Fruit fly (Drosophila melanogaster) whole organism, prepupa: Measurements from ENCODE around the gene mRpL22.

ENCODE experiments used
- Blimp-1 ChIP-seq: fragments of 200-800 bp; sonication (Bioruptor generic); optimal IDR thresholded peaks from 3 replicates; lab custom pipeline; 2017; ENCODE audit warnings: missing biosample characterization, missing genetic modification characterization, mild to moderate bottlenecking, moderate library complexity, missing genetic modification reagents
- CG10631 ChIP-seq: fragments of 200-800 bp; sonication (Bioruptor generic); optimal IDR thresholded peaks from 2 replicates; lab custom pipeline; 2016; ENCODE audit warnings: missing biosample characterization, missing genetic modification characterization
- CG10669 ChIP-seq: fragments of 200-800 bp; sonication (Bioruptor generic); optimal IDR thresholded peaks from 3 replicates; lab custom pipeline; 2018; ENCODE audit warnings: missing biosample characterization, mild to moderate bottlenecking, missing genetic modification characterization, moderate library complexity
- CG11294 ChIP-seq: fragments of 200-800 bp; sonication (Bioruptor generic); IDR thresholded peaks from 2 replicates; pipeline ENCODE4 v1.3.6; 2022; ENCODE audit warnings: missing biosample characterization, missing genetic modification characterization
- CG11902 ChIP-seq: fragments of 200-800 bp; sonication (Bioruptor generic); optimal IDR thresholded peaks from 3 replicates; lab custom pipeline; 2016; ENCODE audit warnings: missing biosample characterization, missing genetic modification characterization
- CG15336 ChIP-seq: fragments of 200-800 bp; sonication (Bioruptor generic); IDR thresholded peaks from 2 replicates; pipeline ENCODE4 v1.3.6; 2022; ENCODE audit warnings: missing biosample characterization, missing genetic modification characterization
- CG1621 ChIP-seq: fragments of 200-800 bp; sonication (Bioruptor generic); optimal IDR thresholded peaks from 3 replicates; lab custom pipeline; 2018; ENCODE audit warnings: missing biosample characterization, mild to moderate bottlenecking, missing genetic modification characterization
- CG16779 ChIP-seq: fragments of 200-800 bp; sonication (Bioruptor generic); optimal IDR thresholded peaks from 3 replicates; lab custom pipeline; 2017; ENCODE audit warnings: missing biosample characterization, mild to moderate bottlenecking, missing genetic modification characterization
- CG3032 ChIP-seq: fragments of 200-800 bp; optimal IDR thresholded peaks from 2 replicates; lab custom pipeline; 2019; ENCODE audit warnings: missing biosample characterization, mild to moderate bottlenecking, missing genetic modification characterization, moderate library complexity
- CG31627 ChIP-seq: fragments of 200-800 bp; sonication (Bioruptor generic); optimal IDR thresholded peaks from 3 replicates; lab custom pipeline; 2016; ENCODE audit warnings: missing biosample characterization, missing genetic modification characterization
- CG32006 ChIP-seq: fragments of 200-800 bp; sonication (Bioruptor generic); optimal IDR thresholded peaks from 3 replicates; lab custom pipeline; 2017; ENCODE audit warnings: missing biosample characterization, mild to moderate bottlenecking, missing genetic modification characterization
- CG34406 ChIP-seq: fragments of 200-800 bp; sonication (Bioruptor generic); optimal IDR thresholded peaks from 3 replicates; lab custom pipeline; 2016; ENCODE audit warnings: missing biosample characterization, missing genetic modification characterization
- CG3919 ChIP-seq: fragments of 200-800 bp; sonication (Bioruptor generic); optimal IDR thresholded peaks from 3 replicates; lab custom pipeline; 2016; ENCODE audit warnings: missing biosample characterization, missing genetic modification characterization
- CG4318 ChIP-seq: fragments of 200-800 bp; sonication (Bioruptor generic); optimal IDR thresholded peaks from 3 replicates; lab custom pipeline; 2017; ENCODE audit warnings: missing biosample characterization, mild to moderate bottlenecking, missing genetic modification characterization
- CG6163 ChIP-seq: fragments of 200-800 bp; sonication (Bioruptor generic); IDR thresholded peaks from 3 replicates; pipeline ENCODE4 v1.3.6; 2022; ENCODE audit warnings: missing biosample characterization, missing genetic modification characterization
- CG6792 ChIP-seq: fragments of 200-800 bp; sonication (Bioruptor generic); optimal IDR thresholded peaks from 3 replicates; lab custom pipeline; 2016; ENCODE audit warnings: missing biosample characterization, missing genetic modification characterization
- CG6854 ChIP-seq: fragments of 200-800 bp; sonication (Bioruptor generic); optimal IDR thresholded peaks from 2 replicates; lab custom pipeline; 2017; ENCODE audit warnings: missing biosample characterization, mild to moderate bottlenecking, missing genetic modification characterization
- CG7368 ChIP-seq: fragments of 200-800 bp; sonication (Bioruptor generic); optimal IDR thresholded peaks from 3 replicates; lab custom pipeline; 2016; ENCODE audit warnings: missing biosample characterization, missing genetic modification characterization
- CG8119 ChIP-seq: fragments of 200-800 bp; sonication (Bioruptor generic); IDR thresholded peaks from 3 replicates; pipeline ENCODE4 v1.3.6; 2022; ENCODE audit warnings: missing biosample characterization, missing genetic modification characterization
- CG8319 ChIP-seq: fragments of 200-800 bp; sonication (Bioruptor generic); optimal IDR thresholded peaks from 3 replicates; lab custom pipeline; 2016; ENCODE audit warnings: missing biosample characterization, missing genetic modification characterization
- CG8632 ChIP-seq: fragments of 200-800 bp; sonication (Bioruptor generic); optimal IDR thresholded peaks from 3 replicates; lab custom pipeline; 2016; ENCODE audit warnings: missing biosample characterization, missing genetic modification characterization
- CG9139 ChIP-seq: fragments of 200-800 bp; sonication (Bioruptor generic); optimal IDR thresholded peaks from 3 replicates; lab custom pipeline; 2017; ENCODE audit warnings: missing biosample characterization, mild to moderate bottlenecking, missing genetic modification characterization
- Eip75B ChIP-seq: fragments of 200-800 bp; sonication (Bioruptor generic); optimal IDR thresholded peaks from 3 replicates; lab custom pipeline; 2016; ENCODE audit warnings: missing biosample characterization, missing genetic modification characterization
- Eip78C ChIP-seq: fragments of 200-800 bp; sonication (Bioruptor generic); peaks from one replicate; lab custom pipeline; 2016; ENCODE audit warnings: missing biosample characterization, missing genetic modification characterization
- Eip93F ChIP-seq: fragments of 200-800 bp; sonication (Bioruptor generic); optimal IDR thresholded peaks from 2 replicates; lab custom pipeline; 2016; ENCODE audit warnings: missing biosample characterization, mild to moderate bottlenecking, missing genetic modification characterization
- Ets21C ChIP-seq: fragments of 200-800 bp; sonication (Bioruptor generic); optimal IDR thresholded peaks from 3 replicates; lab custom pipeline; 2016; ENCODE audit warnings: missing biosample characterization, missing genetic modification characterization
- Ets96B ChIP-seq: fragments of 200-800 bp; optimal IDR thresholded peaks from 2 replicates; lab custom pipeline; 2019; ENCODE audit warnings: missing biosample characterization, mild to moderate bottlenecking, missing genetic modification characterization, moderate library complexity
- Gug ChIP-seq: fragments of 200-800 bp; sonication (Bioruptor generic); IDR thresholded peaks from 2 replicates; pipeline ENCODE4 v1.3.6; 2022; ENCODE audit warnings: missing biosample characterization, missing genetic modification characterization
- Hr38 ChIP-seq: sonication (Bioruptor generic); optimal IDR thresholded peaks from 2 replicates; lab custom pipeline; 2016; ENCODE audit warnings: missing biosample characterization, missing genetic modification characterization
- Hr39 ChIP-seq: fragments of 200-800 bp; sonication (Bioruptor generic); optimal IDR thresholded peaks from 2 replicates; lab custom pipeline; 2016; ENCODE audit warnings: missing biosample characterization, missing genetic modification characterization
- Hr4 ChIP-seq: fragments of 200-800 bp; sonication (Bioruptor generic); optimal IDR thresholded peaks from 3 replicates; lab custom pipeline; 2016; ENCODE audit warnings: missing biosample characterization, missing genetic modification characterization
- Lpt ChIP-seq: fragments of 200-800 bp; sonication (Bioruptor generic); optimal IDR thresholded peaks from 3 replicates; lab custom pipeline; 2016; ENCODE audit warnings: missing biosample characterization, missing genetic modification characterization
- Met ChIP-seq: fragments of 200-800 bp; sonication (Bioruptor generic); optimal IDR thresholded peaks from 3 replicates; lab custom pipeline; 2016; ENCODE audit warnings: missing biosample characterization, missing genetic modification characterization
- OdsH ChIP-seq: fragments of 200-800 bp; sonication (Bioruptor generic); optimal IDR thresholded peaks from 3 replicates; lab custom pipeline; 2016; ENCODE audit warnings: missing biosample characterization, missing genetic modification characterization
- Smox ChIP-seq: fragments of 200-800 bp; sonication (Bioruptor generic); optimal IDR thresholded peaks from 3 replicates; lab custom pipeline; 2016; ENCODE audit warnings: missing biosample characterization, missing genetic modification characterization
- Sox14 ChIP-seq: fragments of 200-800 bp; sonication (Bioruptor generic); optimal IDR thresholded peaks from 3 replicates; lab custom pipeline; 2016; ENCODE audit warnings: missing biosample characterization, missing genetic modification characterization
- achi ChIP-seq: fragments of 200-800 bp; sonication (Bioruptor generic); optimal IDR thresholded peaks from 3 replicates; lab custom pipeline; 2016; ENCODE audit warnings: missing biosample characterization, missing genetic modification characterization
- acj6 ChIP-seq: fragments of 200-800 bp; sonication (Bioruptor generic); optimal IDR thresholded peaks from 3 replicates; lab custom pipeline; 2016; ENCODE audit warnings: missing biosample characterization, missing genetic modification characterization
- cyc ChIP-seq: fragments of 200-800 bp; sonication (Bioruptor generic); optimal IDR thresholded peaks from 3 replicates; lab custom pipeline; 2016; ENCODE audit warnings: missing biosample characterization, missing genetic modification characterization
- dac ChIP-seq: fragments of 200-800 bp; sonication (Bioruptor generic); optimal IDR thresholded peaks from 2 replicates; lab custom pipeline; 2017; ENCODE audit warnings: missing biosample characterization, mild to moderate bottlenecking, missing genetic modification characterization
- dsx ChIP-seq: fragments of 200-800 bp; optimal IDR thresholded peaks from 3 replicates; lab custom pipeline; 2019; ENCODE audit warnings: missing biosample characterization, mild to moderate bottlenecking, missing genetic modification characterization, moderate library complexity; ENCODE audit not compliant: poor library complexity, severe bottlenecking
- eg ChIP-seq: fragments of 200-800 bp; sonication (Bioruptor generic); IDR thresholded peaks from 3 replicates; pipeline ENCODE4 v1.3.6; 2022; ENCODE audit warnings: missing biosample characterization, missing genetic modification characterization
- fkh ChIP-seq: fragments of 200-800 bp; sonication (Bioruptor generic); optimal IDR thresholded peaks from 3 replicates; lab custom pipeline; 2017; ENCODE audit warnings: missing biosample characterization, mild to moderate bottlenecking, missing genetic modification characterization, moderate library complexity
- pdm3 ChIP-seq: fragments of 200-800 bp; sonication (Bioruptor generic); optimal IDR thresholded peaks from 3 replicates; lab custom pipeline; 2016; ENCODE audit warnings: missing biosample characterization, missing genetic modification characterization
- spab ChIP-seq: fragments of 200-800 bp; sonication (Bioruptor generic); optimal IDR thresholded peaks from 2 replicates; lab custom pipeline; 2017; ENCODE audit warnings: missing biosample characterization, mild to moderate bottlenecking, missing genetic modification characterization, missing genetic modification reagents
- svp ChIP-seq: fragments of 200-800 bp; sonication (Bioruptor generic); peaks from one replicate; lab custom pipeline; 2016; ENCODE audit warnings: missing biosample characterization, missing genetic modification characterization
- topi ChIP-seq: fragments of 200-800 bp; sonication (Bioruptor generic); optimal IDR thresholded peaks from 3 replicates; lab custom pipeline; 2016; ENCODE audit warnings: missing biosample characterization, missing genetic modification characterization
- vri ChIP-seq: fragments of 200-800 bp; sonication (Bioruptor generic); optimal IDR thresholded peaks from 3 replicates; lab custom pipeline; 2016; ENCODE audit warnings: missing biosample characterization, mild to moderate bottlenecking, missing genetic modification characterization

mRpL22 gene

DNA sequence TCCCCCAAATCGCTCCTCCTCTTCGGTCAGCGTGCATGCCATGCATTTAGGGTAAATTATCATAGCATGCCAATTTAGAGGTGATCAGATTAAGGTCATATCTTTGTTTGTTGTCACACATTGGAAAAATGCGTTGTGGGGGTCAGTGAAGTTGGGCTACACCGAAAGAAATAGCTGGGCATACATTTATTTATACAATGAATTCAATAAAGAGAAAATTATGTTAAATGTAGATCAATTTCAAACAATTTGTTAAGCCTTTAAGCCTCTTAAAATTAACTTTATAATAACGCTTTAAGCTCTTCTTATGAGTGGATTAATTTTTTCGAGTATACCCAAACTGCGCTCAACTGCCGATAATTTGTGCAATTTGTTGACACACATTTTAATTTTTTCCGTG, 30.6 kb downstream of the mRpL22 start:
- peak; percentile 14 for TF ChIP-seq CG10669 (GFP tag; lab: Kevin White, UChicago)
- no peak for TF ChIP-seq Sox14 (GFP tag; lab: Kevin White, UChicago)
- TF ChIP-seq CG11294 (GFP tag; lab: Robert Waterston, UW): peak; percentile 26; the same call in 1 of the 2 replicates
- TF ChIP-seq CG8319 (GFP tag; lab: Kevin White, UChicago): no peak
- TF ChIP-seq Blimp-1 (GFP tag; lab: Kevin White, UChicago): no peak
- peak; percentile 1 for TF ChIP-seq Ets96B (tag; lab: Kevin White, UChicago)
- TF ChIP-seq svp (GFP tag; lab: Kevin White, UChicago): peak; percentile 60
- TF ChIP-seq CG6163 (GFP tag; lab: Robert Waterston, UW): 0 out of 3 replicates have a peak, but pooled peaks have one; percentile 26
- peak; percentile 69 for TF ChIP-seq Eip78C
- TF ChIP-seq CG10631 (GFP tag; lab: Kevin White, UChicago): peak; percentile 6
- TF ChIP-seq fkh (GFP tag; lab: Kevin White, UChicago): no peak
- TF ChIP-seq acj6: peak; percentile 12
- TF ChIP-seq CG3919: peak; percentile 16
- peak; percentile 38 for TF ChIP-seq CG32006
- peak; percentile 7 for TF ChIP-seq pdm3
- peak; percentile 29 for TF ChIP-seq topi (GFP tag; lab: Kevin White, UChicago)
- peak; percentile 7 for TF ChIP-seq Met
- no peak for TF ChIP-seq Eip93F (GFP tag; lab: Kevin White, UChicago)
- no peak for TF ChIP-seq CG6854
- peak; percentile 31 for TF ChIP-seq OdsH
- TF ChIP-seq CG7368 (GFP tag; lab: Kevin White, UChicago): peak; percentile 4
- no peak for TF ChIP-seq vri (GFP tag; lab: Kevin White, UChicago)
- 0 out of 2 replicates have a peak, but pooled peaks have one; percentile 44 for TF ChIP-seq CG15336 (GFP tag; lab: Robert Waterston, UW)
- TF ChIP-seq eg (GFP tag; lab: Robert Waterston, UW): peak; percentile 40; the same call in 1 of the 3 replicates
- TF ChIP-seq Hr4 (GFP tag; lab: Kevin White, UChicago): peak; percentile 18
- TF ChIP-seq, all 60 proteins: peak for 18

DNA sequence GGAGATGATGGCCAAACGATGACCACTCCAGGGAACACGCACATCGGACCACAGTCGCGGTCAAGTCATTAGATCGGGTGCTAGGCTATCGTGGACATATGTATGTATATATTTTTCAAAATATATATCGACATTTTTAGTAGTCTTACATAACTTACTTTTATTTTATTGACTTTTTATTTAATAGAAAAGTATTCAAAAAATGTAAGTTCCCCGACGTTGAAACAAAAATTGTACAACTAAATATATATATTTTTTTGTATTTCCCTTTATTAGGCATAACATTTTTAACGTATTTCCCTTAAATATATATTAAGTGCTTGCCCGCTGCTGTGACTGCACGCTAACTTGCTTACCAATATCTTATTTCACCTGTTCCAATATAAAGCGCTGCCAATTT, 31.4 kb downstream of the mRpL22 start:
- TF ChIP-seq CG4318 (GFP tag; lab: Kevin White, UChicago) (peak; percentile 26), CG32006 (peak; percentile 62), CG8632 (no peak), CG6854 (no peak), CG16779 (tag; lab: Kevin White, UChicago) (no peak), CG3032 (peak; percentile 43), Sox14 (GFP tag; lab: Kevin White, UChicago) (no peak), Eip75B (peak; percentile 15), Smox (GFP tag; lab: Kevin White, UChicago) (peak; percentile 1), spab (GFP tag; lab: Kevin White, UChicago) (peak; percentile 0), Met (peak; percentile 10), Blimp-1 (GFP tag; lab: Kevin White, UChicago) (no peak), dac (GFP tag; lab: Kevin White, UChicago) (no peak), vri (GFP tag; lab: Kevin White, UChicago) (no peak), CG6792 (no peak), pdm3 (peak; percentile 22), CG10669 (GFP tag; lab: Kevin White, UChicago) (peak; percentile 39), CG31627 (GFP tag; lab: Kevin White, UChicago) (no peak), Hr39 (GFP tag; lab: Kevin White, UChicago) (no peak), CG11294 (GFP tag; lab: Robert Waterston, UW) (no peak), Hr38 (GFP tag; lab: Kevin White, UChicago) (no peak), CG9139 (no peak), Ets96B (tag; lab: Kevin White, UChicago) (peak; percentile 22), achi (GFP tag; lab: Kevin White, UChicago) (peak; percentile 25), dsx (GFP tag; lab: Kevin White, UChicago) (peak; percentile 49), CG1621 (no peak), eg (GFP tag; lab: Robert Waterston, UW) (peak; percentile 68; the same call in 2 of the 3 replicates), topi (GFP tag; lab: Kevin White, UChicago) (peak; percentile 9), Eip93F (GFP tag; lab: Kevin White, UChicago) (no peak), CG34406 (GFP tag; lab: Kevin White, UChicago) (peak; percentile 1), Ets21C (GFP tag; lab: Kevin White, UChicago) (no peak), Gug (GFP tag; lab: Robert Waterston, UW) (peak; percentile 55), OdsH (peak; percentile 21), CG8119 (GFP tag; lab: Robert Waterston, UW) (peak; percentile 72), cyc (GFP tag; lab: Kevin White, UChicago) (no peak), Lpt (GFP tag; lab: Kevin White, UChicago) (no peak), CG10631 (GFP tag; lab: Kevin White, UChicago) (peak; percentile 6), Hr4 (GFP tag; lab: Kevin White, UChicago) (peak; percentile 37), CG11902 (GFP tag; lab: Kevin White, UChicago) (no peak), svp (GFP tag; lab: Kevin White, UChicago) (peak; percentile 73)
